Worm (Caenorhabditis elegans) whole organism, L3 larva: ENCODE data around the gene fipr-16.

Experiments
- ZK546.5 ChIP-seq: sonication (generic microtip); optimal IDR thresholded peaks from 2 replicates; lab custom pipeline; 2017; ENCODE audit warnings: missing biosample characterization, missing genetic modification characterization
- aly-2 ChIP-seq: fragments of 150-350 bp; optimal IDR thresholded peaks from 2 replicates; lab custom pipeline; 2014; ENCODE audit warnings: missing biosample characterization, missing genetic modification characterization
- ceh-16 ChIP-seq: sonication (generic microtip); optimal IDR thresholded peaks from 2 replicates; lab custom pipeline; 2017; ENCODE audit warnings: missing biosample characterization, missing genetic modification characterization
- ceh-9 ChIP-seq: sonication (generic microtip); optimal IDR thresholded peaks from 2 replicates; lab custom pipeline; 2018; ENCODE audit warnings: missing biosample characterization, missing genetic modification characterization
- lin-39 ChIP-seq: fragments of 150-350 bp; optimal IDR thresholded peaks from 2 replicates; lab custom pipeline; 2018; ENCODE audit warnings: missing biosample characterization, missing genetic modification reagents, missing genetic modification characterization
- nhr-25 ChIP-seq: sonication (generic microtip); optimal IDR thresholded peaks from 2 replicates; lab custom pipeline; 2017; ENCODE audit warnings: missing biosample characterization, missing genetic modification characterization
- nhr-77 ChIP-seq: fragments of 150-350 bp; optimal IDR thresholded peaks from 2 replicates; lab custom pipeline; 2014; ENCODE audit warnings: missing biosample characterization, missing genetic modification characterization
- pha-4 ChIP-seq: fragments of 150-350 bp; optimal IDR thresholded peaks from 2 replicates; lab custom pipeline; 2014; ENCODE audit warnings: missing biosample characterization, missing genetic modification reagents, missing genetic modification characterization
- unc-39 ChIP-seq: sonication (generic microtip); optimal IDR thresholded peaks from 4 replicates; lab custom pipeline; 2017; ENCODE audit warnings: missing biosample characterization, missing genetic modification characterization
- ztf-4 ChIP-seq: fragments of 150-350 bp; optimal IDR thresholded peaks from 2 replicates; lab custom pipeline; 2014; ENCODE audit warnings: missing biosample characterization, missing genetic modification characterization

DNA sequence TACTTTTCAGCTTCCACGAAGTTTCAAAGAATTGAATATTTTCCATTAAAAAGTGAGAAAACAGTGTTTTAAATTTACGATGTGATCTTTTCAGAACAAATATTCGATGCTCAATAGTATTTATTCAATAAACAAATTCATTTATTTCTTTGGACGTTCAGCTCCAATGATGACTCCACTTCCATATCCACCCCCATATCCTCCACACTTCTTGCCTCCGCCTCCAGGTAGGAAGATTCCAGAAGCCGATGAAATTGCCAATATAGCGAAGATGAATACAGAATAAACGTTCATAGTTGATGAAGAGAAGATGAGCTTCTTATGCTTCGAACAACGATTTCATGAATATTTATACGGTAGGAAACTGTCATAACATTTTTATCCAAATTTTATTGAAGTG lies 1.6 kb downstream of the fipr-16 start, which contains the start of gene fip-3:
- no peak for TF ChIP-seq ZK546.5 (tag; lab: Kevin White, UChicago)
- TF ChIP-seq aly-2 (tag; lab: Kevin White, UChicago), result no peak
- TF ChIP-seq ceh-9 (tag; lab: Kevin White, UChicago), result no peak
- TF ChIP-seq nhr-25 (tag; lab: Kevin White, UChicago), result no peak
- no peak for TF ChIP-seq pha-4
- no peak for TF ChIP-seq lin-39 (tag; lab: Kevin White, UChicago)
- no peak for TF ChIP-seq ceh-16 (tag; lab: Kevin White, UChicago)
- no peak for TF ChIP-seq unc-39 (tag; lab: Kevin White, UChicago)
- no peak for TF ChIP-seq ztf-4 (tag; lab: Kevin White, UChicago)
- TF ChIP-seq nhr-77 (tag; lab: Kevin White, UChicago), result no peak
